Fruit fly (Drosophila melanogaster) whole organism: ENCODE data around the gene CG9795.

Source experiments
- CG8478 ChIP-seq: fragments of >200 bp; optimal IDR thresholded peaks from 2 replicates; lab custom pipeline; 2018; ENCODE audit warnings: inconsistent platforms
- Dll ChIP-seq: fragments of >200 bp; optimal IDR thresholded peaks from 2 replicates; lab custom pipeline; 2017
- pan ChIP-seq: fragments of >200 bp; optimal IDR thresholded peaks from 2 replicates; lab custom pipeline; 2017
- psq ChIP-seq: fragments of >200 bp; optimal IDR thresholded peaks from 2 replicates; lab custom pipeline; 2017

dm6 chr3R:4319507-4320138, at the start of gene CG9795:
- TF ChIP-seq CG8478 (lab: Kevin White, UChicago) (no peak), pan (lab: Kevin White, UChicago) (no peak), psq (no peak), Dll (lab: Kevin White, UChicago) (no peak)
